Worm (Caenorhabditis elegans) whole organism, midembryonic: ENCODE data around the gene thoc-2.

Experiments
- cog-1 ChIP-seq: sonication (generic microtip); optimal IDR thresholded peaks from 2 replicates; lab custom pipeline; 2016; ENCODE audit warnings: missing genetic modification characterization, missing compliant biosample characterization
- flt-1 ChIP-seq: fragments of 200-800 bp; sonication (Bioruptor generic); IDR thresholded peaks from 2 replicates; pipeline ENCODE4 v1.3.6; 2022; ENCODE audit warnings: missing genetic modification characterization, missing compliant biosample characterization
- ref-1 ChIP-seq: fragments of 200-800 bp; sonication (Bioruptor generic); conservative IDR thresholded peaks from 2 replicates; pipeline ENCODE4 v1.3.6; 2022; ENCODE audit warnings: missing genetic modification reagents, missing genetic modification characterization, missing compliant biosample characterization

DNA sequence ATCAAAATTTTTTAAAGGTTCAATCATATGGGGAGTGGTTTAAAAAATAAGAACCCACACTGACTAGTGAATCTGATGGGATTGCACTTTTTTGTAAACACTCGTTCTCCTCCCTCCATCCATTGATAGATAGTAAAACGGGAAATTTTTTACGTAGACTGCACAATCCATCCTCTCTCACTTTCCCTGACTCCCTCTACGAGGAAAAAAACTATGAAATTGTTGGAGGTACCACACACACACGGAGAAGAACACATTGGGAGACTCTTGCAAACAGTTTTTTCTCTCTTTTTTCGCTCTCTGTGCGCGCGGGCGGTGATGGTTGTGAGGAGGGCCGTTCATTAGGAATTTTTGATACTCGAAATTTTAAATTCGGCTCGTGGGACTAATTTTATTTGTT lies 12.5 kb upstream of the thoc-2 start:
- TF ChIP-seq ref-1: no peak
- no peak for TF ChIP-seq flt-1 (GFP tag; lab: Robert Waterston, UW)
- TF ChIP-seq cog-1 (tag; lab: Kevin White, UChicago): no peak
